Worm (Caenorhabditis elegans): Measurements from ENCODE around the gene clc-22.

Gene clc-22

ce11 chrII:3999537-3999936 is 3.7 kb upstream of the clc-22 start:
- no peak for TF ChIP-seq W03F9.2 (tag; optimal IDR thresholded peaks at IDR 0.05)
- TF ChIP-seq dao-5 (tag; optimal IDR thresholded peaks at IDR 0.05): no peak
- no peak for TF ChIP-seq him-1 (tag; optimal IDR thresholded peaks at IDR 0.05)

DNA sequence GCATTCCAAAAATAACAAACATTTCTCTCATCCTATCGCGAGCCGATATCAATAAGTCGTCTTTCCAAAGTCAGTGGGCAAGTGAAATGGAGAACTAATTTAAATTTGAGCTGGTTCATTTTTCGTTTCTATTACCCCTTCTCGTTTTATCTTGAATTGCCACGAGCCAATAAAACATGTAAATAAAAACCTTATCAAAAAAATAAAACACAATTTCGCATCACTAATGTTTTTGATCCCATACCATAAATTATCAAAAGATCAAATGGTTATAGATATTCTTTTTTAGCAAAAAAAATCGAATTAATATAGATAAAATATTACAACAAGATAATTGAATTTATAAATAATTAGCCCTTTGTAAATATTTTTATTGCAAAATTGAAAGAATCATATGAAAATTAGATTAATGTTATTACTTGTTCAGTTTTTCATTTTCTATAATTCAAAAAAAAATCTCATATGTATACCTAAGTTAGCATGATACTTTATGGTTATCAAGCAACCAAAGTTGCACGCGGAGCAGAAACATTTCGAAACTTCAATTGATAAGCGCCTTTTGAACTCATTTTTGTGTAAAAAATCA is 3.1 kb downstream of the clc-22 start, which contains the start of gene Y14H12A.1:
Y14H12A.1 (plus strand) TSS at position 536 of the 586 bp plus-strand sequence.
- TF ChIP-seq dao-5 (tag; optimal IDR thresholded peaks at IDR 0.05) (no peak), W03F9.2 (tag; optimal IDR thresholded peaks at IDR 0.05) (no peak), him-1 (tag; optimal IDR thresholded peaks at IDR 0.05) (no peak)

- TF ChIP-seq him-1 (tag; optimal IDR thresholded peaks at IDR 0.05) (no peak), W03F9.2 (tag; optimal IDR thresholded peaks at IDR 0.05) (no peak), dao-5 (tag; optimal IDR thresholded peaks at IDR 0.05) (no peak)
These were observed 3.8 kb downstream of the clc-22 start for ce11 chrII:3992029-3992428.

ce11 chrII:3990706-3991105 is 5.2 kb downstream of the clc-22 start:
- TF ChIP-seq him-1 (tag; optimal IDR thresholded peaks at IDR 0.05) (no peak), W03F9.2 (tag; optimal IDR thresholded peaks at IDR 0.05) (no peak), dao-5 (tag; optimal IDR thresholded peaks at IDR 0.05) (no peak)

DNA sequence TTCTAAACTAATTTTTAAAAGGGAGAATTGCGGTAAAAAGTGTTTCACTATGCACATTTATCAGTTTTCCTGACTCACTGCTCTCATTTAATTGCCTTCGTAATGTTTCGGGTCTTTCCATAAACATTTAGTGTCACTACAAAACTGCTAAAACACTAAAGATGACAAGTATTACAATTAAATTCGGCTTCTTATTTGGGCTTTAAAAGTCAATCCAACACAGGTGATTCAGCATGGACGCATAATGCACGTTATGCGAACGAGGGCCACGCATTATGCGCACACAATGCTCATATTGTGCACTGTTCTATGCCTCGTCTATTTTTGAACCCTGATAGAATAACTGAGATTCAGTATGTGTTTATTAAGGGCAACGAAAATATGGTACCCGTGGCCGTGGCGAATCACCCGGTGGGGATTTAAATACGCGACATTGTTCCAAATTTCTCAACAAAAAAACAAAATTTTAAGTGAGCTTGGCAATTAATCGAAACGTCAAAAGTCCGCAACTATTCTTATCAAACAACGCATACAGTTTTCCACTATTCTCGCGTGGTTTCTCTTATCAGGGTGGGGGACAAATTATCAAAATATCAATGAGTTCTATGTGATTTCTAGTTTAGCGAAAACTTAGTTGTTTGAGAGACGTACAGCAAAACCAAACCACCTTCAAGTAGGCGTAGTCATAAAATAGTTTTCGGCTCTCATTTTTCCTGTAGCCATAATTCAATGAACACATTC is 6.1 kb downstream of the clc-22 start, which contains the start of gene Y14H12A.2:
Y14H12A.2 (minus strand) TSS at position 51 of the 741 bp plus-strand sequence.
- TF ChIP-seq dao-5 (tag; optimal IDR thresholded peaks at IDR 0.05) (no peak), him-1 (tag; optimal IDR thresholded peaks at IDR 0.05) (no peak), W03F9.2 (tag; optimal IDR thresholded peaks at IDR 0.05) (no peak)

DNA sequence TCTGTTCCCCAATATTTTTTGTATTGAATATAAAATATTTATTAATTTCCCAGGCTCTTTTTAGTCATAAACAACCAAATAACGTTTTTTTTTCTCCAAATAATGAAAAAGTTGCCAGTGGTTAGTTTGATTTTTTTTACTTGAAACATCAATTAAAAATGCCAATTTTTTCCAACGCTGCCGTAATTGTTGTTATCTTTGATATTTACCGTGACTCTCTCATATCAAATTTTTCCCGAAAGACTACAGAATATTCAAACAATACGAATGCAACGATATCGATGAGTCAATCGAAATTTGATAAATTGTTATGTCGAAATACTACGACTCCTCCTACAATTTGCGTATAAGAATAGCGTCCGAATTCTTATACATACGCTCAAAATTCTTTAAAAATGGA is 9.0 kb downstream of the clc-22 start, which contains the start of gene K10G6.5:
K10G6.5 (plus strand) TSS at position 345 of the 400 bp plus-strand sequence.
- TF ChIP-seq him-1 (tag; optimal IDR thresholded peaks at IDR 0.05) (no peak), W03F9.2 (tag; optimal IDR thresholded peaks at IDR 0.05) (no peak), dao-5 (tag; optimal IDR thresholded peaks at IDR 0.05) (no peak)

DNA sequence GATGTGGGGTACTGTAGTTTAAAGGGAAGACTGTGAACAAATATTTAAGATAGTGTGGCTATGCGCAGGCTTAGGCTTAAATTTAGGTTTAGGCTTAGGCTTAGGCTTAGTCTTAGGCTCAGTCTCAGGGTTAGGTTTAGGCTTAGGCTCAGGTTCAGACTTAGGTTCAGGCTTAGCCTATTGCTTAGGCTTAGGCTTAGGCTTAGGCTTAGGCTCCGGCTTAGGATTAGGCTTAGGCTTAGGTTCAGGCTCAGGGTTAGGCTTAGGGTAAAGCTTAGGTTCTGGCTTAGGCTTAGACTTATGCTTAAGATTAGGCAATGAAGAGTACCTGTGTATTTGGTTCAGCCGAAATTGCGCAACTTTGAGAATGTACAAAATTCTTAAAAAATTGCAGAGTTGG is 11.6 kb downstream of the clc-22 start:
- TF ChIP-seq dao-5 (tag; optimal IDR thresholded peaks at IDR 0.05): no peak
- TF ChIP-seq him-1 (tag; optimal IDR thresholded peaks at IDR 0.05): no peak
- no peak for TF ChIP-seq W03F9.2 (tag; optimal IDR thresholded peaks at IDR 0.05)

- TF ChIP-seq dao-5 (tag; optimal IDR thresholded peaks at IDR 0.05) (no peak), W03F9.2 (tag; optimal IDR thresholded peaks at IDR 0.05) (no peak), him-1 (tag; optimal IDR thresholded peaks at IDR 0.05) (no peak)
These were observed 13.6 kb downstream of the clc-22 start, which contains the start of gene lin-31 for ce11 chrII:3982313-3982712. lin-31 (plus strand) TSS chrII:3982549.

ce11 chrII:3980373-3980772 is 15.5 kb downstream of the clc-22 start:
- TF ChIP-seq W03F9.2 (tag; optimal IDR thresholded peaks at IDR 0.05) (no peak), dao-5 (tag; optimal IDR thresholded peaks at IDR 0.05) (no peak), him-1 (tag; optimal IDR thresholded peaks at IDR 0.05) (no peak)

- no peak for TF ChIP-seq dao-5 (tag; optimal IDR thresholded peaks at IDR 0.05)
- TF ChIP-seq him-1 (tag; optimal IDR thresholded peaks at IDR 0.05): no peak
- no peak for TF ChIP-seq W03F9.2 (tag; optimal IDR thresholded peaks at IDR 0.05)
These were observed 17.7 kb downstream of the clc-22 start for ce11 chrII:3978198-3978597.

ce11 chrII:3975942-3976341 is 19.9 kb downstream of the clc-22 start, which contains the start of gene dos-2:
dos-2 (plus strand) TSS chrII:3976242.
- TF ChIP-seq dao-5 (tag; optimal IDR thresholded peaks at IDR 0.05): no peak
- no peak for TF ChIP-seq him-1 (tag; optimal IDR thresholded peaks at IDR 0.05)
- no peak for TF ChIP-seq W03F9.2 (tag; optimal IDR thresholded peaks at IDR 0.05)

ce11 chrII:3974953-3975352 is 20.9 kb downstream of the clc-22 start, which contains the start of gene cank-26:
cank-26 (minus strand) TSS chrII:3975065.
- TF ChIP-seq W03F9.2 (tag; optimal IDR thresholded peaks at IDR 0.05) (no peak), him-1 (tag; optimal IDR thresholded peaks at IDR 0.05) (no peak), dao-5 (tag; optimal IDR thresholded peaks at IDR 0.05) (no peak)

ce11 chrII:3972153-3972552 is 23.7 kb downstream of the clc-22 start, which contains the start of gene K10G6.9:
K10G6.9 (plus strand) TSS chrII:3972262.
- TF ChIP-seq dao-5 (tag; optimal IDR thresholded peaks at IDR 0.05) (no peak), W03F9.2 (tag; optimal IDR thresholded peaks at IDR 0.05) (no peak), him-1 (tag; optimal IDR thresholded peaks at IDR 0.05) (no peak)

DNA sequence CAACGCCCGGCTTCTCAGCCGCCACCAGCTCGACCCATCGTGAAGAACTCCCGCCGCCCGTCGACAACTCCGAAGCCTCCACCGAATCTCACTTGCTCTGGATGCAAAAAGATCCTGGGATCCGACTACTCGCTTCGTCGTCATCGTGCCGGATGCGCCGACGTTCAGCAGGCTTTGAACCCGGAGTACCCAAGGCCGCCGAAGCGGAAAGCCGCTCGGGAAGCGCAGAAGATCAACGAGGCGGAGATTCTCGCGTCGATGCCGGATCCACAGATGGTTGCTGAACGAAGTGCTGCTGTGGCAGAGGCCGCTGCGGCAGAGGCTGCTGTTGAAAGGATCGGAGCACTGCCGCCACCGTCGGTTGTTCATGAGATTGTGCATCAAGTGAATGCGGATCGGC is 27.1 kb downstream of the clc-22 start:
- TF ChIP-seq dao-5 (tag; optimal IDR thresholded peaks at IDR 0.05) (no peak), him-1 (tag; optimal IDR thresholded peaks at IDR 0.05) (no peak), W03F9.2 (tag; optimal IDR thresholded peaks at IDR 0.05) (no peak)
